Worm (Caenorhabditis elegans) whole organism, L3 larva: ENCODE measurements around the gene mksr-1.

ENCODE experiments used
- R02D3.7 ChIP-seq: fragments of 150-350 bp; optimal IDR thresholded peaks from 2 replicates; lab custom pipeline; 2014; ENCODE audit warnings: missing biosample characterization, missing genetic modification characterization
- ZK546.5 ChIP-seq: sonication (generic microtip); optimal IDR thresholded peaks from 2 replicates; lab custom pipeline; 2017; ENCODE audit warnings: missing biosample characterization, missing genetic modification characterization
- aly-2 ChIP-seq: fragments of 150-350 bp; optimal IDR thresholded peaks from 2 replicates; lab custom pipeline; 2014; ENCODE audit warnings: missing biosample characterization, missing genetic modification characterization
- ama-1 ChIP-seq: fragments of 150-350 bp; optimal IDR thresholded peaks from 2 replicates; lab custom pipeline; 2018
- ceh-28 ChIP-seq: fragments of 150-350 bp; optimal IDR thresholded peaks from 2 replicates; lab custom pipeline; 2014; ENCODE audit warnings: missing biosample characterization, missing genetic modification reagents, missing genetic modification characterization
- ceh-9 ChIP-seq: sonication (generic microtip); optimal IDR thresholded peaks from 2 replicates; lab custom pipeline; 2018; ENCODE audit warnings: missing biosample characterization, missing genetic modification characterization
- daf-12 ChIP-seq: fragments of 150-350 bp; optimal IDR thresholded peaks from 2 replicates; lab custom pipeline; 2014; ENCODE audit warnings: missing biosample characterization, missing genetic modification reagents, missing genetic modification characterization
- egl-27 ChIP-seq: sonication (generic microtip); optimal IDR thresholded peaks from 4 replicates; lab custom pipeline; 2017; ENCODE audit warnings: missing biosample characterization, missing genetic modification reagents, missing genetic modification characterization
- egl-5 ChIP-seq: fragments of 150-350 bp; optimal IDR thresholded peaks from 2 replicates; lab custom pipeline; 2017; ENCODE audit warnings: missing biosample characterization, missing genetic modification reagents, missing genetic modification characterization, inconsistent platforms
- elt-1 ChIP-seq: fragments of 150-350 bp; optimal IDR thresholded peaks from 2 replicates; lab custom pipeline; 2014; ENCODE audit warnings: missing biosample characterization, missing genetic modification characterization
- elt-2 ChIP-seq: sonication (generic microtip); optimal IDR thresholded peaks from 2 replicates; lab custom pipeline; 2016; ENCODE audit warnings: missing genetic modification reagents, mild to moderate bottlenecking, missing genetic modification characterization, missing compliant biosample characterization
- fkh-10 ChIP-seq: sonication (generic microtip); optimal IDR thresholded peaks from 2 replicates; lab custom pipeline; 2017; ENCODE audit warnings: missing biosample characterization, missing genetic modification reagents, missing genetic modification characterization
- fkh-2 ChIP-seq: fragments of 150-350 bp; optimal IDR thresholded peaks from 2 replicates; lab custom pipeline; 2014; ENCODE audit warnings: missing biosample characterization, missing genetic modification reagents, missing genetic modification characterization
- hmg-11 ChIP-seq: sonication (generic microtip); optimal IDR thresholded peaks from 2 replicates; lab custom pipeline; 2016; ENCODE audit warnings: missing genetic modification characterization, missing compliant biosample characterization
- jun-1 ChIP-seq: fragments of 150-350 bp; optimal IDR thresholded peaks from 2 replicates; lab custom pipeline; 2014; ENCODE audit warnings: missing biosample characterization, missing genetic modification reagents, missing genetic modification characterization
- lin-15B ChIP-seq: fragments of 150-350 bp; optimal IDR thresholded peaks from 2 replicates; lab custom pipeline; 2014; ENCODE audit warnings: missing biosample characterization, missing genetic modification characterization
- lin-39 ChIP-seq: fragments of 150-350 bp; optimal IDR thresholded peaks from 2 replicates; lab custom pipeline; 2018; ENCODE audit warnings: missing biosample characterization, missing genetic modification reagents, missing genetic modification characterization
- lsy-12 ChIP-seq: sonication (generic microtip); optimal IDR thresholded peaks from 2 replicates; lab custom pipeline; 2016; ENCODE audit warnings: mild to moderate bottlenecking, missing genetic modification characterization, missing compliant biosample characterization
- mdl-1 ChIP-seq: fragments of 150-350 bp; optimal IDR thresholded peaks from 2 replicates; lab custom pipeline; 2014; ENCODE audit warnings: missing biosample characterization, missing genetic modification characterization
- mml-1 ChIP-seq: fragments of 150-350 bp; sonication (generic microtip); optimal IDR thresholded peaks from 3 replicates; lab custom pipeline; 2014; ENCODE audit warnings: missing biosample characterization, missing genetic modification characterization
- nfya-1 ChIP-seq: sonication (generic microtip); optimal IDR thresholded peaks from 2 replicates; lab custom pipeline; 2017; ENCODE audit warnings: missing genetic modification characterization, mild to moderate bottlenecking, missing compliant biosample characterization, antibody characterized with exemption, moderate library complexity; ENCODE audit not compliant: insufficient read depth
- nhr-12 ChIP-seq: fragments of 150-350 bp; optimal IDR thresholded peaks from 2 replicates; lab custom pipeline; 2014; ENCODE audit warnings: missing biosample characterization, missing genetic modification characterization
- nhr-23 ChIP-seq: fragments of 150-350 bp; optimal IDR thresholded peaks from 2 replicates; lab custom pipeline; 2014; ENCODE audit warnings: missing biosample characterization, missing genetic modification reagents, missing genetic modification characterization
- nhr-237 ChIP-seq: fragments of 150-350 bp; optimal IDR thresholded peaks from 2 replicates; lab custom pipeline; 2014; ENCODE audit warnings: missing biosample characterization, missing genetic modification characterization
- nhr-43 ChIP-seq: sonication (generic microtip); optimal IDR thresholded peaks from 2 replicates; lab custom pipeline; 2016; ENCODE audit warnings: mild to moderate bottlenecking, missing genetic modification characterization, missing compliant biosample characterization; ENCODE audit not compliant: poor library complexity, severe bottlenecking
- nhr-77 ChIP-seq: fragments of 150-350 bp; optimal IDR thresholded peaks from 2 replicates; lab custom pipeline; 2014; ENCODE audit warnings: missing biosample characterization, missing genetic modification characterization
- pha-4 ChIP-seq: fragments of 150-350 bp; optimal IDR thresholded peaks from 2 replicates; lab custom pipeline; 2014; ENCODE audit warnings: missing biosample characterization, missing genetic modification reagents, missing genetic modification characterization
- pqm-1 ChIP-seq: fragments of 150-350 bp; optimal IDR thresholded peaks from 2 replicates; lab custom pipeline; 2017; ENCODE audit warnings: missing biosample characterization, missing genetic modification characterization, inconsistent platforms
- sea-2 ChIP-seq: fragments of 150-350 bp; sonication (generic microtip); optimal IDR thresholded peaks from 4 replicates; lab custom pipeline; 2014; ENCODE audit warnings: missing biosample characterization, missing genetic modification reagents, missing genetic modification characterization
- skn-1 ChIP-seq: fragments of 150-350 bp; optimal IDR thresholded peaks from 2 replicates; lab custom pipeline; 2014; ENCODE audit warnings: missing biosample characterization, missing genetic modification characterization
- unc-39 ChIP-seq: sonication (generic microtip); optimal IDR thresholded peaks from 4 replicates; lab custom pipeline; 2017; ENCODE audit warnings: missing biosample characterization, missing genetic modification characterization
- unc-62 ChIP-seq: fragments of 150-350 bp; sonication (generic microtip); optimal IDR thresholded peaks from 4 replicates; lab custom pipeline; 2014; ENCODE audit warnings: missing biosample characterization, missing genetic modification reagents, missing genetic modification characterization
- zag-1 ChIP-seq: fragments of 150-350 bp; optimal IDR thresholded peaks from 2 replicates; lab custom pipeline; 2014; ENCODE audit warnings: missing biosample characterization, missing genetic modification characterization
- ztf-11 ChIP-seq: fragments of 150-350 bp; optimal IDR thresholded peaks from 2 replicates; lab custom pipeline; 2014; ENCODE audit warnings: missing biosample characterization, missing genetic modification characterization
- ztf-4 ChIP-seq: fragments of 150-350 bp; optimal IDR thresholded peaks from 2 replicates; lab custom pipeline; 2014; ENCODE audit warnings: missing biosample characterization, missing genetic modification characterization

The mksr-1 gene

DNA sequence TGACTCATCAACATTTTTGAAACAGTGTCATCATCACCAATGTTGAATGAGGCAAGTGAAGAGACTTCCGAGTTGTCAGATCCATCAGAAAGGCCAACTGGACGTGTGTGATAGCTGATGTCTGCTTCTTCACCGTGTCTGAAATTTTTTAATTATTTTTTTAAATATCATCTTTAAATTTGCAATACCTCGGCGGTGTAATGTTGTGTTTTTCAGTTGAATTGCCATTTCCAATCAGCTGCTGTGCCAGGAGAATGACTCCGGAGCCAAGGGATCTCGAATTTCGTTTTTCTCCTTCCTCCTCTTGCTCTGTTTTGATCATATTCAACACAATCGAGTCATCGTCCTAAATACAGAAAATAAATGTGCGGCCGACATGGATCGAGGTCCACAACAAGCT lies 16.1 kb upstream of the mksr-1 start:
- TF ChIP-seq nhr-237 (no peak), mml-1 (no peak), skn-1 (tag; lab: Kevin White, UChicago) (no peak), ztf-4 (tag; lab: Kevin White, UChicago) (no peak), nhr-43 (tag; lab: Kevin White, UChicago) (no peak), ztf-11 (tag; lab: Kevin White, UChicago) (no peak), ama-1 (no peak), lin-15B (tag; lab: Kevin White, UChicago) (no peak), sea-2 (GFP tag; lab: Kevin White, UChicago) (no peak), nhr-12 (tag; lab: Kevin White, UChicago) (no peak), fkh-10 (GFP tag; lab: Kevin White, UChicago) (no peak), ceh-28 (tag; lab: Kevin White, UChicago) (no peak), nfya-1 (tag; lab: Kevin White, UChicago) (no peak), elt-1 (tag; lab: Kevin White, UChicago) (no peak), lin-39 (tag; lab: Kevin White, UChicago) (no peak), elt-2 (tag; lab: Kevin White, UChicago) (no peak), egl-27 (no peak), aly-2 (tag; lab: Kevin White, UChicago) (no peak)

ce11 chrX:1081927-1082326 lies 13.0 kb upstream of the mksr-1 start:
- TF ChIP-seq mml-1 (no peak), egl-27 (no peak), mdl-1 (tag; lab: Kevin White, UChicago) (no peak), ceh-28 (tag; lab: Kevin White, UChicago) (peak; percentile 0), elt-1 (tag; lab: Kevin White, UChicago) (no peak), pqm-1 (tag; lab: Kevin White, UChicago) (no peak), zag-1 (tag; lab: Kevin White, UChicago) (no peak), fkh-2 (tag; lab: Kevin White, UChicago) (no peak), R02D3.7 (tag; lab: Kevin White, UChicago) (no peak), unc-39 (tag; lab: Kevin White, UChicago) (no peak), pha-4 (no peak), ceh-9 (tag; lab: Kevin White, UChicago) (no peak), ztf-4 (tag; lab: Kevin White, UChicago) (no peak), unc-62 (GFP tag; lab: Kevin White, UChicago) (no peak), lin-39 (tag; lab: Kevin White, UChicago) (peak; percentile 28), nhr-23 (no peak), skn-1 (tag; lab: Kevin White, UChicago) (no peak), ztf-11 (tag; lab: Kevin White, UChicago) (no peak), nhr-43 (tag; lab: Kevin White, UChicago) (no peak), nhr-12 (tag; lab: Kevin White, UChicago) (no peak), nhr-77 (tag; lab: Kevin White, UChicago) (no peak), nfya-1 (tag; lab: Kevin White, UChicago) (peak; percentile 44)

ce11 chrX:1080549-1080948 lies 11.6 kb upstream of the mksr-1 start, which contains the start of gene pfn-3:
pfn-3 (minus strand) TSS chrX:1080649.
- TF ChIP-seq lin-39 (tag; lab: Kevin White, UChicago) = peak; percentile 1
- no peak for TF ChIP-seq zag-1 (tag; lab: Kevin White, UChicago)
- no peak for TF ChIP-seq daf-12 (tag; lab: Kevin White, UChicago)

- TF ChIP-seq nfya-1 (tag; lab: Kevin White, UChicago) = no peak
- no peak for TF ChIP-seq egl-5 (tag; lab: Kevin White, UChicago)
- TF ChIP-seq lin-15B (tag; lab: Kevin White, UChicago) = no peak
- TF ChIP-seq elt-1 (tag; lab: Kevin White, UChicago) = no peak
- no peak for TF ChIP-seq nhr-12 (tag; lab: Kevin White, UChicago)
- no peak for TF ChIP-seq nhr-237
- no peak for TF ChIP-seq nhr-23
- no peak for TF ChIP-seq mml-1
- TF ChIP-seq hmg-11 = no peak
- no peak for TF ChIP-seq ZK546.5 (tag; lab: Kevin White, UChicago)
- no peak for TF ChIP-seq jun-1
- TF ChIP-seq lsy-12 (tag; lab: Kevin White, UChicago) = no peak
Observed at ce11 chrX:1072152-1072551, 3.2 kb upstream of the mksr-1 start, which contains the start of gene lim-6. lim-6 (plus strand) TSS chrX:1072452.
